Fruit fly (Drosophila melanogaster) whole organism, embryonic: ENCODE results near the gene slmb.

ENCODE experiments used
- CG10431 ChIP-seq: fragments of 200-800 bp; sonication (Bioruptor generic); optimal IDR thresholded peaks from 3 replicates; lab custom pipeline; 2018; ENCODE audit warnings: missing biosample characterization, mild to moderate bottlenecking, missing genetic modification characterization
- CG11085 ChIP-seq: fragments of 200-800 bp; sonication (Bioruptor generic); IDR thresholded peaks from 2 replicates; pipeline ENCODE4 v1.3.6; 2022; ENCODE audit warnings: missing biosample characterization, missing genetic modification characterization
- CG12155 ChIP-seq: fragments of 200-800 bp; sonication (Bioruptor generic); optimal IDR thresholded peaks from 3 replicates; lab custom pipeline; 2016; ENCODE audit warnings: missing biosample characterization, missing genetic modification characterization
- CG13424 ChIP-seq: fragments of 200-800 bp; sonication (Bioruptor generic); optimal IDR thresholded peaks from 2 replicates; lab custom pipeline; 2019; ENCODE audit warnings: missing biosample characterization, mild to moderate bottlenecking, missing genetic modification characterization, moderate library complexity
- CG15011 ChIP-seq: fragments of 200-800 bp; sonication (Bioruptor generic); optimal IDR thresholded peaks from 3 replicates; lab custom pipeline; 2018; ENCODE audit warnings: missing biosample characterization, mild to moderate bottlenecking, missing genetic modification characterization
- CG15696 ChIP-seq: fragments of 200-800 bp; sonication (Bioruptor generic); optimal IDR thresholded peaks from 2 replicates; lab custom pipeline; 2019; ENCODE audit warnings: missing biosample characterization, mild to moderate bottlenecking, missing genetic modification characterization, moderate library complexity
- CG17186 ChIP-seq: fragments of 200-800 bp; sonication (Bioruptor generic); optimal IDR thresholded peaks from 3 replicates; lab custom pipeline; 2017; ENCODE audit warnings: missing biosample characterization, missing genetic modification reagents, missing genetic modification characterization
- CG17328 ChIP-seq: fragments of 200-800 bp; sonication (Bioruptor generic); IDR thresholded peaks from 2 replicates; pipeline ENCODE4 v1.3.6; 2022; ENCODE audit warnings: missing biosample characterization, missing genetic modification characterization
- CG17385 ChIP-seq: fragments of 200-800 bp; sonication (Bioruptor generic); optimal IDR thresholded peaks from 3 replicates; lab custom pipeline; 2018; ENCODE audit warnings: missing biosample characterization, mild to moderate bottlenecking, missing genetic modification characterization
- CG17568 ChIP-seq: fragments of 200-800 bp; sonication (Bioruptor generic); optimal IDR thresholded peaks from 2 replicates; lab custom pipeline; 2018; ENCODE audit warnings: missing biosample characterization, mild to moderate bottlenecking, missing genetic modification characterization, moderate library complexity
- CG17829 ChIP-seq: fragments of 200-800 bp; optimal IDR thresholded peaks from 2 replicates; lab custom pipeline; 2019; ENCODE audit warnings: missing biosample characterization, mild to moderate bottlenecking, missing genetic modification characterization, moderate library complexity
- CG18476 ChIP-seq: fragments of 200-800 bp; sonication (Bioruptor generic); optimal IDR thresholded peaks from 2 replicates; lab custom pipeline; 2016; ENCODE audit warnings: missing biosample characterization, mild to moderate bottlenecking, missing genetic modification characterization
- CG2678 ChIP-seq: fragments of 200-800 bp; sonication (Bioruptor generic); optimal IDR thresholded peaks from 3 replicates; lab custom pipeline; 2019; ENCODE audit warnings: missing biosample characterization, mild to moderate bottlenecking, missing genetic modification characterization, moderate library complexity
- CG2889 ChIP-seq: fragments of 200-800 bp; sonication (Bioruptor generic); IDR thresholded peaks from 3 replicates; pipeline ENCODE4 v1.3.6; 2022; ENCODE audit warnings: missing biosample characterization, missing genetic modification characterization
- CG31365 ChIP-seq: fragments of 200-800 bp; sonication (Bioruptor generic); optimal IDR thresholded peaks from 2 replicates; lab custom pipeline; 2018; ENCODE audit warnings: missing biosample characterization, mild to moderate bottlenecking, missing genetic modification characterization
- CG3838 ChIP-seq: fragments of 200-800 bp; sonication (Bioruptor generic); optimal IDR thresholded peaks from 3 replicates; lab custom pipeline; 2016; ENCODE audit warnings: missing biosample characterization, missing genetic modification characterization
- CG43689 ChIP-seq: fragments of 200-800 bp; sonication (Bioruptor generic); IDR thresholded peaks from 2 replicates; pipeline ENCODE4 v1.3.6; 2022; ENCODE audit warnings: missing biosample characterization, missing genetic modification characterization
- CG5953 ChIP-seq: fragments of 200-800 bp; sonication (Bioruptor generic); IDR thresholded peaks from 2 replicates; pipeline ENCODE4 v1.3.6; 2022; ENCODE audit warnings: missing biosample characterization, missing genetic modification characterization
- CG6683 ChIP-seq: fragments of 200-800 bp; sonication (Bioruptor generic); optimal IDR thresholded peaks from 2 replicates; lab custom pipeline; 2017; ENCODE audit warnings: missing biosample characterization, mild to moderate bottlenecking, missing genetic modification characterization, missing genetic modification reagents
- CG6813 ChIP-seq: fragments of 200-800 bp; sonication (Bioruptor generic); optimal IDR thresholded peaks from 2 replicates; lab custom pipeline; 2017; ENCODE audit warnings: missing biosample characterization, missing genetic modification characterization, mild to moderate bottlenecking, moderate library complexity, missing genetic modification reagents
- CG7928 ChIP-seq: fragments of 200-800 bp; sonication (Bioruptor generic); optimal IDR thresholded peaks from 2 replicates; lab custom pipeline; 2017; ENCODE audit warnings: missing biosample characterization, mild to moderate bottlenecking, missing genetic modification characterization
- CG8290 ChIP-seq, 3 experiments: fragments of 200-800 bp; sonication (Bioruptor generic); optimal IDR thresholded peaks; 2 replicates each; lab custom pipeline; 2016 to 2019; ENCODE audit warnings: missing biosample characterization in 3 of 3, missing genetic modification characterization in 3 of 3, mild to moderate bottlenecking in 2 of 3, moderate library complexity in 1 of 3
- CG8359 ChIP-seq: fragments of 200-800 bp; sonication (Bioruptor generic); optimal IDR thresholded peaks from 2 replicates; lab custom pipeline; 2017; ENCODE audit warnings: missing biosample characterization, mild to moderate bottlenecking, missing genetic modification characterization, borderline replicate concordance
- CG9215 ChIP-seq: fragments of 200-800 bp; sonication (Bioruptor generic); IDR thresholded peaks from 2 replicates; pipeline ENCODE4 v1.3.6; 2022; ENCODE audit warnings: missing biosample characterization, missing genetic modification characterization
- CG9932 ChIP-seq: fragments of 200-800 bp; sonication (Bioruptor generic); IDR thresholded peaks from 2 replicates; pipeline ENCODE4 v1.3.6; 2022; ENCODE audit warnings: missing biosample characterization, missing genetic modification characterization
- D ChIP-seq, 2 experiments: fragments of 200-800 bp in 1 of 2; fragments of >200 bp in 1 of 2; sonication (Bioruptor generic) in 1 of 2; optimal IDR thresholded peaks; 2 replicates in 1 of 2; 3 replicates in 1 of 2; lab custom pipeline; 2017; ENCODE audit warnings: mild to moderate bottlenecking in 1 of 2, missing biosample characterization in 1 of 2, missing genetic modification characterization in 1 of 2, missing genetic modification reagents in 1 of 2
- Dad ChIP-seq: fragments of 200-800 bp; sonication (Bioruptor generic); optimal IDR thresholded peaks from 3 replicates; lab custom pipeline; 2016; ENCODE audit warnings: missing biosample characterization, missing genetic modification characterization
- Deaf1 ChIP-seq: fragments of 200-800 bp; optimal IDR thresholded peaks from 3 replicates; lab custom pipeline; 2019; ENCODE audit warnings: missing biosample characterization, mild to moderate bottlenecking, missing genetic modification characterization, moderate library complexity
- E2f2 ChIP-seq: fragments of 200-800 bp; sonication (Bioruptor generic); IDR thresholded peaks from 2 replicates; pipeline ENCODE4 v1.3.6; 2022; ENCODE audit warnings: missing biosample characterization, missing genetic modification characterization
- HmgD ChIP-seq: fragments of 200-800 bp; sonication (Bioruptor generic); optimal IDR thresholded peaks from 3 replicates; lab custom pipeline; 2016; ENCODE audit warnings: missing biosample characterization, missing genetic modification characterization
- Med ChIP-seq: fragments of 200-800 bp; sonication (Bioruptor generic); peaks from one replicate; lab custom pipeline; 2016; ENCODE audit warnings: missing biosample characterization, missing genetic modification characterization, mild to moderate bottlenecking, inconsistent platforms, moderate library complexity
- NC2α ChIP-seq: fragments of 200-800 bp; sonication (Bioruptor generic); optimal IDR thresholded peaks from 2 replicates; lab custom pipeline; 2016; ENCODE audit warnings: missing biosample characterization, missing genetic modification characterization
- Optix ChIP-seq: fragments of 200-800 bp; sonication (Bioruptor generic); IDR thresholded peaks from 3 replicates; pipeline ENCODE4 v1.3.6; 2022; ENCODE audit warnings: missing biosample characterization, missing genetic modification characterization
- Spps ChIP-seq: fragments of 200-800 bp; sonication (Bioruptor generic); optimal IDR thresholded peaks from 2 replicates; lab custom pipeline; 2018; ENCODE audit warnings: missing biosample characterization, mild to moderate bottlenecking, missing genetic modification characterization
- bcd ChIP-seq: fragments of 200-800 bp; sonication (Bioruptor generic); optimal IDR thresholded peaks from 2 replicates; lab custom pipeline; 2017; ENCODE audit warnings: missing biosample characterization, mild to moderate bottlenecking, missing genetic modification characterization
- cato ChIP-seq: fragments of 200-800 bp; sonication (Bioruptor generic); optimal IDR thresholded peaks from 2 replicates; lab custom pipeline; 2016; ENCODE audit warnings: missing biosample characterization, missing genetic modification characterization, borderline replicate concordance
- crc ChIP-seq: fragments of 200-800 bp; sonication (Bioruptor generic); optimal IDR thresholded peaks from 2 replicates; lab custom pipeline; 2016; ENCODE audit warnings: missing biosample characterization, missing genetic modification characterization
- fd102C ChIP-seq: fragments of 200-800 bp; sonication (Bioruptor generic); optimal IDR thresholded peaks from 2 replicates; lab custom pipeline; 2018; ENCODE audit warnings: missing biosample characterization, mild to moderate bottlenecking, missing genetic modification characterization, moderate library complexity
- gce ChIP-seq: fragments of 200-800 bp; sonication (Bioruptor generic); IDR thresholded peaks from 3 replicates; pipeline ENCODE4 v1.3.6; 2022; ENCODE audit warnings: missing biosample characterization, missing genetic modification characterization
- insv ChIP-seq, 2 experiments: fragments of 200-800 bp; sonication (Bioruptor generic); optimal IDR thresholded peaks; 3 replicates each; lab custom pipeline; 2016 to 2018; ENCODE audit warnings: missing biosample characterization in 2 of 2, missing genetic modification characterization in 2 of 2
- klu ChIP-seq: fragments of 200-800 bp; sonication (Bioruptor generic); IDR thresholded peaks from 2 replicates; pipeline ENCODE4 v1.3.6; 2022; ENCODE audit warnings: missing biosample characterization, missing genetic modification characterization
- peb ChIP-seq: fragments of 200-800 bp; sonication (Bioruptor generic); IDR thresholded peaks from 2 replicates; pipeline ENCODE4 v1.3.6; 2022; ENCODE audit warnings: missing biosample characterization, missing genetic modification characterization
- pho ChIP-seq: fragments of 200-800 bp; sonication (Bioruptor generic); optimal IDR thresholded peaks from 2 replicates; lab custom pipeline; 2016; ENCODE audit warnings: missing biosample characterization, missing genetic modification characterization
- rib ChIP-seq: fragments of 200-800 bp; sonication (Bioruptor generic); IDR thresholded peaks from 2 replicates; pipeline ENCODE4 v1.3.6; 2022; ENCODE audit warnings: missing biosample characterization, missing genetic modification characterization
- schlank ChIP-seq: fragments of 200-800 bp; sonication (Bioruptor generic); optimal IDR thresholded peaks from 2 replicates; lab custom pipeline; 2018; ENCODE audit warnings: missing biosample characterization, mild to moderate bottlenecking, missing genetic modification characterization
- sr ChIP-seq: fragments of 200-800 bp; sonication (Bioruptor generic); IDR thresholded peaks from 3 replicates; pipeline ENCODE4 v1.3.6; 2022; ENCODE audit warnings: missing biosample characterization, missing genetic modification characterization
- tgo ChIP-seq: fragments of 200-800 bp; sonication (Bioruptor generic); IDR thresholded peaks from 3 replicates; pipeline ENCODE4 v1.3.6; 2022; ENCODE audit warnings: missing biosample characterization, missing genetic modification characterization
- unpg ChIP-seq: fragments of 200-800 bp; sonication (Bioruptor generic); optimal IDR thresholded peaks from 3 replicates; lab custom pipeline; 2018; ENCODE audit warnings: missing biosample characterization, mild to moderate bottlenecking, missing genetic modification characterization, moderate library complexity
- wdn ChIP-seq: fragments of 200-800 bp; sonication (Bioruptor generic); IDR thresholded peaks from 2 replicates; pipeline ENCODE4 v1.3.6; 2022; ENCODE audit warnings: missing biosample characterization, missing genetic modification characterization
- zfh2 ChIP-seq: fragments of 200-800 bp; sonication (Bioruptor generic); optimal IDR thresholded peaks from 2 replicates; lab custom pipeline; 2016; ENCODE audit warnings: missing biosample characterization, missing genetic modification characterization

The slmb gene

dm6 chr3R:21138220-21138754, 11.0 kb upstream of the slmb start, which contains the start of gene meigo (continued):
- TF ChIP-seq Dad, result peak; percentile 25
- no peak for TF ChIP-seq wdn (GFP tag; lab: Robert Waterston, UW)
- TF ChIP-seq CG17568 (GFP tag; lab: Kevin White, UChicago), result no peak
- no peak for TF ChIP-seq CG15011 (GFP tag; lab: Kevin White, UChicago)
- TF ChIP-seq CG7928 (GFP tag; lab: Kevin White, UChicago), result no peak
- TF ChIP-seq CG6813 (GFP tag; lab: Kevin White, UChicago), result no peak
- no peak for TF ChIP-seq CG8290 (GFP tag; optimal IDR thresholded peaks at IDR 0.05; lab: Kevin White, UChicago)
- no peak for TF ChIP-seq CG8290 (tag; optimal IDR thresholded peaks at IDR 0.05; lab: Kevin White, UChicago)
- TF ChIP-seq bcd (GFP tag; lab: Kevin White, UChicago), result peak; percentile 70
- TF ChIP-seq CG5953 (GFP tag; lab: Robert Waterston, UW), result no peak
- peak; percentile 97 for TF ChIP-seq sr (GFP tag; lab: Robert Waterston, UW)
- no peak for TF ChIP-seq Optix (GFP tag; lab: Robert Waterston, UW)
- peak; percentile 4 for TF ChIP-seq Spps (tag; lab: Kevin White, UChicago)
- peak; percentile 73 for TF ChIP-seq CG9932 (GFP tag; lab: Robert Waterston, UW)
- TF ChIP-seq CG18476 (GFP tag; lab: Kevin White, UChicago), result peak; percentile 49
- no peak for TF ChIP-seq CG31365 (tag; lab: Kevin White, UChicago)
- peak; percentile 76 for TF ChIP-seq CG13424 (tag; lab: Kevin White, UChicago)
- no peak for TF ChIP-seq fd102C
- no peak for TF ChIP-seq crc
- TF ChIP-seq CG9215 (GFP tag; lab: Robert Waterston, UW), result peak; percentile 72
- TF ChIP-seq CG12155, result peak; percentile 71
- TF ChIP-seq rib (GFP tag; lab: Robert Waterston, UW), result no peak
- TF ChIP-seq NC2α, result no peak
- no peak for TF ChIP-seq CG2678
- TF ChIP-seq HmgD, result no peak
- peak; percentile 91 for TF ChIP-seq E2f2 (GFP tag; lab: Robert Waterston, UW)
- TF ChIP-seq CG10431, result no peak
- TF ChIP-seq CG17186, result peak; percentile 81
- peak; percentile 17 for TF ChIP-seq schlank (tag; lab: Kevin White, UChicago)
- TF ChIP-seq zfh2 (GFP tag; lab: Kevin White, UChicago), result peak; percentile 69
- TF ChIP-seq CG15696, result peak; percentile 69
- TF ChIP-seq klu (GFP tag; lab: Robert Waterston, UW), result peak; percentile 99
- TF ChIP-seq CG8359, result no peak
- peak; percentile 51 for TF ChIP-seq cato (GFP tag; lab: Kevin White, UChicago)
- no peak for TF ChIP-seq CG2889
- TF ChIP-seq CG43689 (GFP tag; lab: Robert Waterston, UW), result no peak
- TF ChIP-seq CG3838 (GFP tag; lab: Kevin White, UChicago), result no peak
- peak; percentile 76 for TF ChIP-seq pho (GFP tag; lab: Kevin White, UChicago)
- TF ChIP-seq tgo (GFP tag; lab: Robert Waterston, UW), result peak; percentile 66
- TF ChIP-seq D (optimal IDR thresholded peaks at IDR 0.05; lab: Kevin White, UChicago), result no peak
- no peak for TF ChIP-seq D (GFP tag; optimal IDR thresholded peaks at IDR 0.05; lab: Kevin White, UChicago)
- TF ChIP-seq Med, result peak; percentile 91
- TF ChIP-seq unpg (GFP tag; lab: Kevin White, UChicago), result peak; percentile 64
- no peak for TF ChIP-seq Deaf1 (tag; lab: Kevin White, UChicago)
- TF ChIP-seq peb, result peak; percentile 43; the same call in 1 of the 2 replicates
- TF ChIP-seq CG6683 (GFP tag; lab: Kevin White, UChicago), result peak; percentile 9
- TF ChIP-seq CG17328 (GFP tag; lab: Robert Waterston, UW), result no peak; the same call in 1 of the 2 replicates
- TF ChIP-seq insv (GFP tag; optimal IDR thresholded peaks at IDR 0.05; lab: Kevin White, UChicago), result peak in 1 of 2 experiments; percentile 54
- TF ChIP-seq CG17829 (tag; lab: Kevin White, UChicago), result peak; percentile 85
- no peak for TF ChIP-seq gce (GFP tag; lab: Robert Waterston, UW)
- 0 out of 2 replicates have a peak, but pooled peaks have one; percentile 19 for TF ChIP-seq CG11085 (GFP tag; lab: Robert Waterston, UW)
- no peak for TF ChIP-seq CG17385
